Worm (Caenorhabditis elegans) whole organism, young adult: ENCODE results near the gene drn-1.

ENCODE experiments used
- B0019.2 ChIP-seq: fragments of 200-800 bp; sonication (Bioruptor generic); conservative IDR thresholded peaks from 2 replicates; pipeline ENCODE4 v1.3.6; 2022; ENCODE audit warnings: missing genetic modification reagents, missing genetic modification characterization, missing compliant biosample characterization
- F22D6.2 ChIP-seq: sonication (generic microtip); optimal IDR thresholded peaks from 2 replicates; lab custom pipeline; 2016; ENCODE audit warnings: mild to moderate bottlenecking, missing genetic modification characterization, missing compliant biosample characterization
- F23B12.7 ChIP-seq: sonication (generic microtip); optimal IDR thresholded peaks from 2 replicates; lab custom pipeline; 2017; ENCODE audit warnings: missing genetic modification characterization, mild to moderate bottlenecking, missing compliant biosample characterization, antibody characterized with exemption, moderate library complexity; ENCODE audit not compliant: insufficient read depth
- F49E8.2 ChIP-seq: sonication (generic microtip); optimal IDR thresholded peaks from 3 replicates; lab custom pipeline; 2017; ENCODE audit warnings: missing genetic modification characterization, mild to moderate bottlenecking, missing compliant biosample characterization, antibody characterized with exemption, moderate library complexity; ENCODE audit not compliant: insufficient read depth
- F57A8.1 ChIP-seq: fragments of 200-800 bp; sonication (Bioruptor generic); optimal IDR thresholded peaks from 2 replicates; lab custom pipeline; 2018; ENCODE audit warnings: mild to moderate bottlenecking, missing genetic modification characterization, moderate library complexity, missing compliant biosample characterization
- F57C9.4 ChIP-seq: sonication (generic microtip); optimal IDR thresholded peaks from 2 replicates; lab custom pipeline; 2017; ENCODE audit warnings: mild to moderate bottlenecking, missing genetic modification characterization, missing compliant biosample characterization
- T26A5.8 ChIP-seq: sonication (generic microtip); optimal IDR thresholded peaks from 2 replicates; lab custom pipeline; 2016; ENCODE audit warnings: missing genetic modification characterization, missing compliant biosample characterization
- Y53G8AR.9 ChIP-seq: fragments of 200-800 bp; sonication (Bioruptor generic); conservative IDR thresholded peaks from 2 replicates; pipeline ENCODE4 v1.3.6; 2022; ENCODE audit warnings: missing genetic modification reagents, missing genetic modification characterization, missing compliant biosample characterization
- akir-1 ChIP-seq: fragments of 200-800 bp; sonication (Bioruptor generic); optimal IDR thresholded peaks from 2 replicates; lab custom pipeline; 2018; ENCODE audit warnings: mild to moderate bottlenecking, missing genetic modification characterization, moderate library complexity, missing compliant biosample characterization
- ama-1 ChIP-seq, 3 experiments: fragments of 150-350 bp in 1 of 3; sonication (generic microtip) in 2 of 3; optimal IDR thresholded peaks; 2 replicates each; lab custom pipeline; 2014 to 2018; ENCODE audit warnings: missing biosample characterization in 2 of 3, missing genetic modification characterization in 2 of 3, missing genetic modification reagents in 2 of 3
- aptf-2 ChIP-seq: fragments of 200-800 bp; sonication (Bioruptor generic); conservative IDR thresholded peaks from 2 replicates; pipeline ENCODE4 v1.3.6; 2022; ENCODE audit warnings: missing genetic modification reagents, missing genetic modification characterization, missing compliant biosample characterization
- athp-1 ChIP-seq: sonication (generic microtip); optimal IDR thresholded peaks from 2 replicates; lab custom pipeline; 2017; ENCODE audit warnings: mild to moderate bottlenecking, missing genetic modification characterization, missing compliant biosample characterization
- bed-1 ChIP-seq: fragments of 200-800 bp; sonication (Bioruptor generic); IDR thresholded peaks from 2 replicates; pipeline ENCODE4 v1.3.6; 2022; ENCODE audit warnings: missing genetic modification reagents, missing genetic modification characterization, missing compliant biosample characterization
- bed-2 ChIP-seq: fragments of 200-800 bp; sonication (Bioruptor generic); IDR thresholded peaks from 2 replicates; pipeline ENCODE4 v1.3.6; 2022; ENCODE audit warnings: missing genetic modification reagents, missing genetic modification characterization, missing compliant biosample characterization
- ceh-58 ChIP-seq: fragments of 200-800 bp; sonication (Bioruptor generic); IDR thresholded peaks from 2 replicates; pipeline ENCODE4 v1.3.6; 2022; ENCODE audit warnings: missing genetic modification characterization, missing compliant biosample characterization
- ceh-91 ChIP-seq: fragments of 200-800 bp; sonication (Bioruptor generic); IDR thresholded peaks from 2 replicates; pipeline ENCODE4 v1.3.6; 2022; ENCODE audit warnings: missing genetic modification reagents, missing genetic modification characterization, missing compliant biosample characterization
- dpff-1 ChIP-seq: sonication (generic microtip); optimal IDR thresholded peaks from 2 replicates; lab custom pipeline; 2017; ENCODE audit warnings: mild to moderate bottlenecking, missing genetic modification characterization, missing compliant biosample characterization
- egl-44 ChIP-seq: fragments of 200-800 bp; sonication (Bioruptor generic); IDR thresholded peaks from 2 replicates; pipeline ENCODE4 v1.3.6; 2022; ENCODE audit warnings: missing genetic modification reagents, missing genetic modification characterization, missing compliant biosample characterization
- ekl-4 ChIP-seq: fragments of 200-800 bp; sonication (Bioruptor generic); IDR thresholded peaks from 2 replicates; pipeline ENCODE4 v1.3.6; 2022; ENCODE audit warnings: missing genetic modification reagents, missing genetic modification characterization, missing compliant biosample characterization
- fkh-3 ChIP-seq: sonication (generic microtip); optimal IDR thresholded peaks from 2 replicates; lab custom pipeline; 2016; ENCODE audit warnings: mild to moderate bottlenecking, missing genetic modification characterization, missing compliant biosample characterization
- him-1 ChIP-seq: sonication (generic microtip); optimal IDR thresholded peaks from 2 replicates; lab custom pipeline; 2016; ENCODE audit warnings: missing genotype, missing genetic modification reagents, missing genetic modification characterization, missing compliant biosample characterization
- hrde-1 ChIP-seq: sonication (generic microtip); optimal IDR thresholded peaks from 2 replicates; lab custom pipeline; 2016; ENCODE audit warnings: missing genetic modification characterization, mild to moderate bottlenecking, missing compliant biosample characterization, moderate library complexity, missing genotype, missing genetic modification reagents, borderline replicate concordance
- madf-3 ChIP-seq: fragments of 200-800 bp; sonication (Bioruptor generic); IDR thresholded peaks from 2 replicates; pipeline ENCODE4 v1.3.6; 2022; ENCODE audit warnings: missing genetic modification reagents, missing genetic modification characterization, missing compliant biosample characterization
- madf-6 ChIP-seq: fragments of 200-800 bp; sonication (Bioruptor generic); IDR thresholded peaks from 2 replicates; pipeline ENCODE4 v1.3.6; 2022; ENCODE audit warnings: missing genetic modification reagents, missing genetic modification characterization, missing compliant biosample characterization
- mcd-1 ChIP-seq: fragments of 200-800 bp; sonication (Bioruptor generic); IDR thresholded peaks from 2 replicates; pipeline ENCODE4 v1.3.6; 2022; ENCODE audit warnings: missing genetic modification reagents, missing genetic modification characterization, missing compliant biosample characterization
- mel-28 ChIP-seq: sonication (generic microtip); optimal IDR thresholded peaks from 2 replicates; lab custom pipeline; 2016; ENCODE audit warnings: borderline replicate concordance, mild to moderate bottlenecking, missing genetic modification characterization, missing compliant biosample characterization
- mxl-1 ChIP-seq: sonication (generic microtip); optimal IDR thresholded peaks from 2 replicates; lab custom pipeline; 2016; ENCODE audit warnings: missing genetic modification characterization, missing compliant biosample characterization
- nhr-80 ChIP-seq: sonication (generic microtip); optimal IDR thresholded peaks from 2 replicates; lab custom pipeline; 2016; ENCODE audit warnings: missing genetic modification characterization, missing compliant biosample characterization
- repo-1 ChIP-seq: sonication (generic microtip); optimal IDR thresholded peaks from 2 replicates; lab custom pipeline; 2017; ENCODE audit warnings: mild to moderate bottlenecking, missing genetic modification characterization, missing compliant biosample characterization
- snpc-1.1 ChIP-seq: sonication (generic microtip); optimal IDR thresholded peaks from 2 replicates; lab custom pipeline; 2017; ENCODE audit warnings: missing genetic modification characterization, mild to moderate bottlenecking, missing compliant biosample characterization, antibody characterized with exemption, moderate library complexity, missing genotype, missing genetic modification reagents; ENCODE audit not compliant: insufficient read depth
- snpc-3.4 ChIP-seq: sonication (generic microtip); optimal IDR thresholded peaks from 2 replicates; lab custom pipeline; 2017; ENCODE audit warnings: missing genetic modification characterization, mild to moderate bottlenecking, missing compliant biosample characterization, antibody characterized with exemption, moderate library complexity, missing genotype, missing genetic modification reagents
- sptf-2 ChIP-seq: fragments of 200-800 bp; sonication (Bioruptor generic); optimal IDR thresholded peaks from 2 replicates; lab custom pipeline; 2018; ENCODE audit warnings: mild to moderate bottlenecking, missing genetic modification characterization, missing compliant biosample characterization
- zfh-2 ChIP-seq: fragments of 200-800 bp; sonication (Bioruptor generic); conservative IDR thresholded peaks from 2 replicates; pipeline ENCODE4 v1.3.6; 2022; ENCODE audit warnings: missing genetic modification reagents, missing genetic modification characterization, missing compliant biosample characterization
- ztf-18 ChIP-seq: sonication (generic microtip); optimal IDR thresholded peaks from 2 replicates; lab custom pipeline; 2016; ENCODE audit warnings: missing genotype, mild to moderate bottlenecking, missing genetic modification characterization, missing compliant biosample characterization

drn-1 gene

DNA sequence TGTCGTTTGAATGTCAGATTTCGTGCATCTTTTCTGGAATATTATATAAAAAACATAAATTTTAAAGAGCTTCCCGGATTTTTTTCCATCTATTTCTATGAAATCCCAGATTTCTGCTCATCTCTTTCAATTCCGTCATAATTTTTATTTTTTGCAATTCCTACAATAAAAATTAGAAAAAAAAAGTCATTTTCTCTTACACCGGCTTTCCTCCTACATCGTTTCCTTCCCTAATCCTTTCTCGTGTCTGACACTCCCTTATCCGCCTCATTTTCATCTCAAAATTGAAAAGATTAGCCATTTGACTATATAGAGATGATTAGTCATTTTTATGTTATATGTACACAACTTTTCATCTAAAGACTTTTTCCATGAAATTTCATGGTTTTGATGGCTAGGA lies 39.1 kb upstream of the drn-1 start:
- no peak for TF ChIP-seq bed-2 (GFP tag; lab: Robert Waterston, UW)
- TF ChIP-seq dpff-1 (tag; lab: Kevin White, UChicago): no peak
- TF ChIP-seq nhr-80 (tag; lab: Kevin White, UChicago): no peak
- TF ChIP-seq mcd-1: no peak
- no peak for TF ChIP-seq Y53G8AR.9 (GFP tag; lab: Robert Waterston, UW)
- no peak for TF ChIP-seq him-1 (tag; lab: Kevin White, UChicago)
- TF ChIP-seq F57C9.4 (tag; lab: Kevin White, UChicago): no peak
- no peak for TF ChIP-seq sptf-2 (GFP tag; lab: Kevin White, UChicago)
- TF ChIP-seq mxl-1: no peak
- no peak for TF ChIP-seq hrde-1 (tag; lab: Kevin White, UChicago)

DNA sequence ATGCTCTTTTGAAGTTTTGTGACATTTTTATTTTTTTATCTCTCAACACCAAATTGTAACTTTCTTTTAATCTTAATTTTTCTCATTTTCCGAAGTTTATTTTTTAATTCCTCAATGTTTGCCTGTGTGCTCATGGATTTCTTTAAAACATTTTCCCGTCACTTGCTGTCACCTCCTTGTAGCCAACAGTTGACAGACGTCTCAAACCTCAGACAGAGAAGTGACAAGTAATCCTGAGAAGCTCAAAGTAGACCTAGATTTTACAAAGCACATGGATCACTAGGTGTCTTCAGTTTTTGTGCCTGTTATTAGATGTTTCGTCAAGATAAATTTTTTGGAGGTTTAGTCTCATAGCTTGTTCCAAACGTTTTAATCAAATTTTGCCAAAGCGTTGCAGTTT lies 38.1 kb upstream of the drn-1 start:
- no peak for TF ChIP-seq bed-1 (GFP tag; lab: Robert Waterston, UW)
- TF ChIP-seq egl-44 (GFP tag; lab: Robert Waterston, UW): no peak
- no peak for TF ChIP-seq athp-1 (tag; lab: Kevin White, UChicago)
- TF ChIP-seq akir-1: no peak
- no peak for TF ChIP-seq F57A8.1 (GFP tag; lab: Kevin White, UChicago)
- TF ChIP-seq F23B12.7 (tag; lab: Kevin White, UChicago): no peak
- no peak for TF ChIP-seq mel-28
- TF ChIP-seq ceh-58: no peak
- TF ChIP-seq aptf-2 (GFP tag; lab: Robert Waterston, UW): no peak
- TF ChIP-seq repo-1 (tag; lab: Kevin White, UChicago): no peak
- TF ChIP-seq madf-6 (GFP tag; lab: Robert Waterston, UW): no peak
- TF ChIP-seq, all 124 proteins: peak for 0

DNA sequence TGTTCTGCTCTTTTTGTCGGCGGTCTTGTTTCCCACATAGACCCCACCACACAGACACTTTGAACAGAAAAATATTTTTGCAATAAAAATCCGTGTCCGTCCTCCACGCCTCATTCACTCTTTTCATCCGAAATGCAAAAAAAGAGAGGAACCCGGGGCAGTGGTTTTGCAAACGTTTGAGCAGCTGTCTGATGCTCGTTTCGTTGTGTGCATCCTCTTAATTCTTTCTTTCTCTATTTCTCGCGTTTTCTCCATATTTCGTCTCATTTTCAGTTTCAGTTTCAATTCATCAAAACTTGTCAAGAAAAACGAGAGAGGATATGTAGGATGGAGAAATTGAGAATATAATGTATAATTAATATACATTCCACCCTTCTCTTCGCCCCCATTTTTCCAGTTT lies 37.3 kb upstream of the drn-1 start:
- TF ChIP-seq snpc-3.4 (tag; lab: Kevin White, UChicago) (no peak), snpc-1.1 (no peak), madf-3 (GFP tag; lab: Robert Waterston, UW) (no peak), ztf-18 (tag; lab: Kevin White, UChicago) (no peak), nhr-80 (tag; lab: Kevin White, UChicago) (no peak), mel-28 (no peak), F22D6.2 (no peak), F49E8.2 (tag; lab: Kevin White, UChicago) (no peak), ama-1 (optimal IDR thresholded peaks at IDR 0.05; lab: Kevin White, UChicago) (no peak), ama-1 (GFP tag; optimal IDR thresholded peaks at IDR 0.05; lab: Kevin White, UChicago) (no peak), T26A5.8 (no peak), athp-1 (tag; lab: Kevin White, UChicago) (no peak), B0019.2 (GFP tag; lab: Robert Waterston, UW) (no peak), ceh-91 (GFP tag; lab: Robert Waterston, UW) (no peak)

DNA sequence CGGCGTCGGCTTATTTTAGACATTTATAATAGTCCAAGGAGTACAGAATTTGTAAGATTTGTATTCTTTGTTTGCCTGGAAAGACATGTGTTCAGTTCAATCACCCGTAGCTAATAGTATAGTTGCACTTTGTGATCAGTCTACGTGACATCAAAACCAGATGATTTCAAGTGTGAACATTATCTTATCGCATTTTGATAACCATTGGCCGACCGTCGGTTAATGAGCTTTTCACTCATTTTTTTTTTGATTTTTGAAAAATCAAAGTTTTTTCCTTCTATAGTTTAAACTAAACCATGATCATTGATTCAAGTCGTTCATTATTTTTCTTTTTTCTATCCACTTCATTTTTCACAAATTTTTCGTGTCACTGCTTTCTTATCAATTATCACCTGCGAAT lies 35.6 kb upstream of the drn-1 start:
- TF ChIP-seq ekl-4 (no peak), him-1 (tag; lab: Kevin White, UChicago) (no peak)

DNA sequence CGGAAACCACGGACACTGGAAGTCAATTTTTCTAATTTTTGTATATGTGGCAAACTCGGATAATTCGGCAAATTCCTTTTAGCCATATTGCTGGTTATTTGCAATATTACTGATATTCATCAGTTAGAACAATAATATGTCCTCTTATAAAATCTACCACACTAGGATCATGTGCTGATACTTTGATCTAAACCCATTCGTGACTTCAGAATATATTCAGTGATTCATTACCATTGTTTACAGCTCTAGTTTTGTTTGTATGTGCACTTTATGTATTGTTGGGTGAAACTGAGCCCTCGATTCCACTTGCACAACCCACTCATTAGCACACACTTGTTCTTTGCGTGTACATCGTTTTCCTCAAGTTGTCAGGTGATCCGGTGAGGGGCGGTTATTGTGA lies 34.6 kb upstream of the drn-1 start:
- TF ChIP-seq fkh-3 (tag; lab: Kevin White, UChicago) (no peak), zfh-2 (GFP tag; lab: Robert Waterston, UW) (no peak), madf-6 (GFP tag; lab: Robert Waterston, UW) (no peak), nhr-80 (tag; lab: Kevin White, UChicago) (no peak)
